Worm (Caenorhabditis elegans) whole organism, L4/young adult: Measurements from ENCODE around the gene lin-7.
A peak's percentile ranks its signal among the peaks of the same experiment; 100 is the strongest.
"Not testable (repeated sequence)": the region's sequence is repeated elsewhere in the genome, so short reads cannot be mapped to it uniquely, and the experiment has no call there.

Experiments used
- W03F9.2 ChIP-seq: fragments of 150-350 bp; optimal IDR thresholded peaks from 2 replicates; lab custom pipeline; 2014; ENCODE audit warnings: missing biosample characterization, missing genetic modification characterization
- dao-5 ChIP-seq: sonication (generic microtip); optimal IDR thresholded peaks from 2 replicates; lab custom pipeline; 2016; ENCODE audit warnings: missing genotype, missing genetic modification characterization, moderate library complexity, missing compliant biosample characterization
- him-1 ChIP-seq: sonication (generic microtip); optimal IDR thresholded peaks from 2 replicates; lab custom pipeline; 2016; ENCODE audit warnings: missing genotype, missing genetic modification reagents, missing genetic modification characterization, missing compliant biosample characterization

lin-7 gene

DNA sequence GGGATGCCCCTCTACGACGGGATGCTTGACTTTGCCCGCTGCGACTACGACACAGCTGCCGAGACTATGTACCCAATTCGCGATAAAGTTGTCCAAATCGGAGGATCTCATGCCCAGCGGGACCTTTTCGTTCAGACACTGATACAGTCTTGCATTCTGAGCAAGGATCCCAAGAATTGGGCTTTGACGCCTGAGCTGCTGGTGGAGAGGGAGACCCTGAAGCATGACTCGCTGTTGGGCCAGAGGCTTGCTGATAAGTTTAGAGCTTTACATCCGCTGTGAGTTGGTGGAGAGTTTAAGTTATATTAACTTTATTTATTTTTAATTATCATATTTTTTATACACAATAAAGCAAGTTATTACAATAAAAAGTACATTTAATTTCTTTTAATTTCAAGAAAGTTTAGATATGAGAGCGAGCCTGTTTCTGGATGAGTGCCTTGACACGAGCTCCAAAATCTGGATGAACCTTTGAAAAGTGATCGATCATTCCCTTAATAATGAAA, 49.9 kb downstream of the lin-7 start:
- no peak for TF ChIP-seq him-1 (tag; lab: Kevin White, UChicago)
- TF ChIP-seq dao-5, result no peak
- no peak for TF ChIP-seq W03F9.2 (tag; lab: Kevin White, UChicago)

DNA sequence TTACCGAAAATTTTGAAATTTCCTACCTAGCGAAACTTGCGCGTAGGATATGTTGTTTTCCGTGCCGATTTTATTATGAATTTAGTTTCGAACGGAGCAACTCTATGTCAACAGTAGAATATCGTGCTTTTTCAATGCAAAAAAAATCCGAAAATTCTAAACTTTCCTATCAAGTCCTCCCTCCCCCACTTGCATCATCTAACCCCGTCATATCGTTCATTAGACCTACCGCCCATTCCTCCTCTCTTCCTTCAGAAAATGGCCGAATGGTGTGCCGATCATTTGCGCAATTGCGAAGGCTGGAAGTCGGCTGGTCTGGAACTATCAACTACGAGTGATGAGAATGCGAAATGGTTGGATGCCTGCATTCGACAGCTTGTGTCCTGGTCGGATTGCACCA, 52.2 kb downstream of the lin-7 start, which contains the start of gene Y54G11A.7:
TSS of gene Y54G11A.7 (plus strand) at position 256 of the 400 bp plus-strand sequence.
- TF ChIP-seq dao-5; him-1 (tag; lab: Kevin White, UChicago); W03F9.2 (tag; lab: Kevin White, UChicago): not testable (repeated sequence)

DNA sequence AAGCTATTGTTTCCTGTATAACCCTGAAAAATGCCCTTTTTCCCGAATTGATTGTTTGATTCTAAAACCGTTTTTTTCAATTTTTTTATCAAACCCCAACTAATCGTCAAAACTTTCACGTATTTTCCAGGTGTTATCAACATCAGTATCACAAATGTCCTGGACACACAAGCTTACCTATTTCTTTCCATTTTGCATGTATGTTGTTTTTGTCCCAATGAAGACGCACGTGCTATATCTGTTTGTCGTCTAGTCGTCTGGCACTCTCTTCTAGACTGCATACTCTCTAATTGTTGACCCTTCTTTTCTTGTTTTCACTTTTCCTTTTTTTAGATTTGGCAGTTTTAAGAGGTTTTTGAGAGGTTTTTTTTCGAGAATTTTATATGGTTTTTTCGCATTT, 52.9 kb downstream of the lin-7 start:
- no peak for TF ChIP-seq dao-5
- TF ChIP-seq him-1 (tag; lab: Kevin White, UChicago), result no peak
- peak; percentile 47 for TF ChIP-seq W03F9.2 (tag; lab: Kevin White, UChicago)
